Fruit fly (Drosophila melanogaster): ENCODE measurements around the gene Ttc26.

DNA sequence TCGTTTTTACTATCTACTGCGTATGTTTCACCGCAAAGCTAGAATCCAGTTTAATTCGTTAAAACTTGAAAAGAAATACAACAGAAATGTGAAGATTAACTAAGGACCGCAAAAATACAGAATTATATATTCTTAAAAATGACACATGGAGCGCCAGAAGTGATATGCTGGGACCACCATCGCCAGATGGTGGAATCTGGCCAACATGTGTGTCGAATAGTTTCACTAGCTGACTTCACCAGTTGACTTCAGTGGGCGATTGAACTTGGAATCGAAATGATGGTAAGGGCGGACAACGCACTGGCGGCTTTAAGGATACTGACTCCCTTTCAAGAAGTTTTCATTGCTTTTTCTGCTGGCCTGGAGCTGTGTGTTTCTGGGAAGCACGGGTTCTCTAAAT, 27.8 kb downstream of the Ttc26 start, which contains the start of gene CG9593:
- no peak for TF ChIP-seq OdsH (GFP tag; optimal IDR thresholded peaks at IDR 0.05)
- no peak for TF ChIP-seq Hr38 (GFP tag; optimal IDR thresholded peaks at IDR 0.05)
- TF ChIP-seq CG3919 (GFP tag; optimal IDR thresholded peaks at IDR 0.05) = no peak
- TF ChIP-seq CG1621 (tag; optimal IDR thresholded peaks at IDR 0.05) = no peak
- no peak for TF ChIP-seq eg (GFP tag; IDR thresholded peaks at IDR 0.05)
- no peak for TF ChIP-seq CG9139 (GFP tag; optimal IDR thresholded peaks at IDR 0.05)

All from whole organism, prepupa.